Worm (Caenorhabditis elegans): Measurements from ENCODE around the gene elpc-4.

The elpc-4 gene

DNA sequence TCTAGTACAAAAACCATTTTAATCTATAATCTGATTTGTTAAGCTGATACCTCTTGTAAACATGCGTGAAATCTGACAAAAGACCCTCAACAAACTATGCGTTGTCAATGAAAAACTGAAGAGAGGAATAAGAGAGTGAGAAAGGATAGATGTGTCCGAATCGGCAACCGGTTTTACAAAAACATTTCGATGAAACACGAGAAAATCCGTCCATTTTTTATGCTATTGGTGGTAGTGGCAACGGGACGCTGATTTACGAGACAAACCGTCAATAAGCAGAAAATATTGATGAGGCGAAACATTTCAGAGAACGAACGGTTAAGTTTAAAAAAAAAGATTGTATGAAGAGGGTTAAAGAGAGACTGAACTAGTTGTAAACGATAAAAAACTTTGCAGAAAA lies 25.2 kb downstream of the elpc-4 start:
- TF ChIP-seq gei-8 (GFP tag; optimal IDR thresholded peaks at IDR 0.05) = peak; percentile 38
- TF ChIP-seq hlh-11 (tag; optimal IDR thresholded peaks at IDR 0.05) = peak; percentile 77
- TF ChIP-seq vab-7 (GFP tag; IDR thresholded peaks at IDR 0.05) = no peak
- TF ChIP-seq cey-2 (tag; optimal IDR thresholded peaks at IDR 0.05; ENCODE audit: borderline replicate concordance, insufficient read depth) = peak; percentile 56
- TF ChIP-seq tra-1 (GFP tag; IDR thresholded peaks at IDR 0.05) = peak; percentile 61; the same call in 1 of the 2 replicates
- peak; percentile 77 for TF ChIP-seq nhr-48 (tag; optimal IDR thresholded peaks at IDR 0.05)
- TF ChIP-seq dve-1 (tag; optimal IDR thresholded peaks at IDR 0.05; ENCODE audit: insufficient read depth) = peak; percentile 34
- TF ChIP-seq daf-12 (tag; optimal IDR thresholded peaks at IDR 0.05) = no peak
- TF ChIP-seq lin-38 (GFP tag; IDR thresholded peaks at IDR 0.05) = no peak
- TF ChIP-seq unc-62 (GFP tag; optimal IDR thresholded peaks at IDR 0.05 in 1 of 2) = peak in 1 of 2 experiments; percentile 97
- no peak for TF ChIP-seq unc-62 (tag; optimal IDR thresholded peaks at IDR 0.05)
- TF ChIP-seq mxl-3 (GFP tag; optimal IDR thresholded peaks at IDR 0.05) = peak; percentile 54
- TF ChIP-seq hlh-30 (tag; optimal IDR thresholded peaks at IDR 0.05; ENCODE audit: insufficient read depth) = peak; percentile 27
- TF ChIP-seq nhr-28 (tag; optimal IDR thresholded peaks at IDR 0.05) = peak; percentile 75
- peak; percentile 38 for TF ChIP-seq nhr-25 (tag; optimal IDR thresholded peaks at IDR 0.05; ENCODE audit: borderline replicate concordance, insufficient read depth)
- TF ChIP-seq mdl-1 (tag; optimal IDR thresholded peaks at IDR 0.05) = peak in 1 of 2 experiments; percentile 66
- TF ChIP-seq dmd-6 (GFP tag; IDR thresholded peaks at IDR 0.05) = peak; percentile 38; the same call in 1 of the 2 replicates
- no peak for TF ChIP-seq dpl-1 (GFP tag; optimal IDR thresholded peaks at IDR 0.05)

DNA sequence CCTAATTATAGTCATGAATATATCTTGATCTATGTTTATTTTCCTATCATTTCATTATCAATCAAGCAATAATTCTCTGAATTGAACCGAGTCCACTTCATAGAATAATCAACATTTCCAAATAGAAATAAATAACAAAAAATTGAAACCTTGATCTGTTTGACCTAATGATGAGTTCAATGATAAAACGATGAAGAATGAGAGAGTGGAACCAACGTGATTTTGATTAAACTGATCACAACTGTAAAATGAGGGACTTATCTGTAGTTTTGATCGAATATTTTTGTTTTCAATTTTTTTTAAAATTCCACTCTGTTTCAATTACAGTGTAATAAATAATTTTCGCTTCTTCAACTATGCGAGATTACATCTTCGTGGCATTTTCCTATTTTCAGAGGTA lies 26.1 kb downstream of the elpc-4 start:
- TF ChIP-seq mxl-3 (GFP tag; optimal IDR thresholded peaks at IDR 0.05) = peak; percentile 20
- no peak for TF ChIP-seq pha-4 (GFP tag; IDR thresholded peaks at IDR 0.05)
- TF ChIP-seq pha-4 (tag; optimal IDR thresholded peaks at IDR 0.05) = no peak
- TF ChIP-seq daf-19 (GFP tag; conservative IDR thresholded peaks at IDR 0.05) = no peak
- no peak for TF ChIP-seq ztf-11 (tag; optimal IDR thresholded peaks at IDR 0.05)
- TF ChIP-seq nhr-25 (tag; optimal IDR thresholded peaks at IDR 0.05; ENCODE audit: borderline replicate concordance, insufficient read depth) = peak; percentile 19
- TF ChIP-seq mdl-1 (tag; optimal IDR thresholded peaks at IDR 0.05) = peak in 1 of 2 experiments; percentile 37
- no peak for TF ChIP-seq ceh-32 (tag; optimal IDR thresholded peaks at IDR 0.05; ENCODE audit: poor library complexity)
- peak; percentile 40 for TF ChIP-seq nhr-28 (tag; optimal IDR thresholded peaks at IDR 0.05)
- no peak for TF ChIP-seq spr-1 (tag; optimal IDR thresholded peaks at IDR 0.05)
- TF ChIP-seq nhr-42 (GFP tag; IDR thresholded peaks at IDR 0.05) = no peak
- TF ChIP-seq nhr-77 (tag; optimal IDR thresholded peaks at IDR 0.05) = no peak
- TF ChIP-seq ztf-7 (tag; optimal IDR thresholded peaks at IDR 0.05) = no peak

DNA sequence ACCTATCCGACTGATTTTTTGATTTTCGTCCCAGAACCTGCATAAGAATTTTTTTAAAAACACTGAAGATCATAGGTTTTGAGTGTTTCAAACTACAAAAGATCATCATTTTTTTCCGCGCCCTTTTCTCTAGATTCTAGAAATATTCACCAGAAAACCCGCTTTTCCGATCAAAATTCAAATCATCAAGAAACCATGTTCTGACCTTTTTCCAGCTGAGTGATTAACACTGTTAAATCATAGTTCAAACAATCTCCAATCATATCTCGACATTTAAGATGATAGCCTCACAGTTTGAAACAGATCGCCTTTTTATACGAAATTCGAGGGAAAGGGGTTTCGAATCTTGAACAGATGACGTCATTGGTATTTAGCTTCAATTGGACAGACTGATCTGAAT lies 26.9 kb downstream of the elpc-4 start:
- no peak for TF ChIP-seq lin-15B (tag; optimal IDR thresholded peaks at IDR 0.05)
- TF ChIP-seq ceh-20 (GFP tag; IDR thresholded peaks at IDR 0.05) = no peak
- no peak for TF ChIP-seq madf-5 (GFP tag; IDR thresholded peaks at IDR 0.05)
- no peak for TF ChIP-seq F26F4.8 (GFP tag; conservative IDR thresholded peaks at IDR 0.05)
- TF ChIP-seq daf-12 (tag; optimal IDR thresholded peaks at IDR 0.05) = no peak
- no peak for TF ChIP-seq snpc-4 (tag; optimal IDR thresholded peaks at IDR 0.05)
- TF ChIP-seq Y5F2A.4 (GFP tag; optimal IDR thresholded peaks at IDR 0.05) = no peak
- peak; percentile 54 for TF ChIP-seq nhr-28 (tag; optimal IDR thresholded peaks at IDR 0.05)
- TF ChIP-seq lin-38 (GFP tag; IDR thresholded peaks at IDR 0.05) = no peak
- no peak for TF ChIP-seq unc-62 (GFP tag; optimal IDR thresholded peaks at IDR 0.05 in 1 of 2)
- TF ChIP-seq unc-62 (tag; optimal IDR thresholded peaks at IDR 0.05) = no peak
- no peak for TF ChIP-seq T26A8.4 (GFP tag; IDR thresholded peaks at IDR 0.05)
- no peak for TF ChIP-seq vab-7 (GFP tag; IDR thresholded peaks at IDR 0.05)
- TF ChIP-seq ctbp-1 (GFP tag; IDR thresholded peaks at IDR 0.05) = no peak
- no peak for TF ChIP-seq nhr-77 (tag; optimal IDR thresholded peaks at IDR 0.05)
- TF ChIP-seq nhr-102 (tag; optimal IDR thresholded peaks at IDR 0.05) = no peak
- TF ChIP-seq fos-1 (tag; optimal IDR thresholded peaks at IDR 0.05) = no peak
- no peak for TF ChIP-seq Y105C5A.15 (GFP tag; IDR thresholded peaks at IDR 0.05)
- no peak for TF ChIP-seq daf-19 (GFP tag; conservative IDR thresholded peaks at IDR 0.05)
- no peak for TF ChIP-seq F10B5.3 (tag; optimal IDR thresholded peaks at IDR 0.05)
- peak; percentile 62 for TF ChIP-seq nhr-48 (tag; optimal IDR thresholded peaks at IDR 0.05)
- TF ChIP-seq mxl-2 (GFP tag; conservative IDR thresholded peaks at IDR 0.05) = no peak
- TF ChIP-seq zfp-2 (tag; optimal IDR thresholded peaks at IDR 0.05) = no peak
- no peak for TF ChIP-seq ztf-7 (tag; optimal IDR thresholded peaks at IDR 0.05)
- no peak for TF ChIP-seq spr-3 (GFP tag; optimal IDR thresholded peaks at IDR 0.05)
- TF ChIP-seq pha-4 (GFP tag; IDR thresholded peaks at IDR 0.05) = no peak
- no peak for TF ChIP-seq pha-4 (tag; optimal IDR thresholded peaks at IDR 0.05)
- no peak for TF ChIP-seq lin-29 (GFP tag; IDR thresholded peaks at IDR 0.05)
- no peak for TF ChIP-seq zfp-3 (GFP tag; conservative IDR thresholded peaks at IDR 0.05)
- peak; percentile 0 for TF ChIP-seq nhr-76 (tag; optimal IDR thresholded peaks at IDR 0.05)
- no peak for TF ChIP-seq lsy-2 (tag; optimal IDR thresholded peaks at IDR 0.05)

Data from whole organism, L4 larva.